Fruit fly (Drosophila melanogaster) whole organism, embryonic: ENCODE results near the gene fmt.

Experiments used
- CG18011 ChIP-seq: fragments of 200-800 bp; sonication (Bioruptor generic); optimal IDR thresholded peaks from 2 replicates; lab custom pipeline; 2017; ENCODE audit warnings: missing biosample characterization, missing genetic modification characterization, mild to moderate bottlenecking, moderate library complexity, missing genotype
- Poxn ChIP-seq: fragments of 200-800 bp; sonication (Bioruptor generic); IDR thresholded peaks from 2 replicates; pipeline ENCODE4 v1.3.6; 2022; ENCODE audit warnings: missing biosample characterization, missing genetic modification characterization

- TF ChIP-seq CG18011 = no peak
- no peak for TF ChIP-seq Poxn (GFP tag; lab: Robert Waterston, UW)
Observed at dm6 chr3L:6136691-6137090, 37.0 kb downstream of the fmt start, which contains the start of gene Lcp65Af.
